Fruit fly (Drosophila melanogaster) whole organism, embryonic: Measurements from ENCODE around the gene cnc.

Experiments
- Bgb ChIP-seq: fragments of 200-800 bp; sonication (Bioruptor generic); IDR thresholded peaks from 2 replicates; pipeline ENCODE4 v1.3.6; 2022; ENCODE audit warnings: missing biosample characterization, missing genetic modification characterization; ENCODE audit not compliant: partially characterized antibody
- CG10147 ChIP-seq: fragments of 200-800 bp; sonication (Bioruptor generic); optimal IDR thresholded peaks from 2 replicates; lab custom pipeline; 2019; ENCODE audit warnings: missing biosample characterization, mild to moderate bottlenecking, missing genetic modification characterization, moderate library complexity
- CG10321 ChIP-seq: fragments of 200-800 bp; sonication (Bioruptor generic); IDR thresholded peaks from 2 replicates; pipeline ENCODE4 v1.3.6; 2022; ENCODE audit warnings: missing biosample characterization, missing genetic modification characterization
- CG12744 ChIP-seq: fragments of 200-800 bp; sonication (Bioruptor generic); optimal IDR thresholded peaks from 2 replicates; lab custom pipeline; 2016; ENCODE audit warnings: missing biosample characterization, missing genetic modification characterization
- CG13296 ChIP-seq: fragments of 200-800 bp; sonication (Bioruptor generic); optimal IDR thresholded peaks from 3 replicates; lab custom pipeline; 2018; ENCODE audit warnings: missing biosample characterization, mild to moderate bottlenecking, missing genetic modification characterization
- CG14014 ChIP-seq: fragments of 200-800 bp; sonication (Bioruptor generic); IDR thresholded peaks from 2 replicates; pipeline ENCODE4 v1.3.6; 2022; ENCODE audit warnings: missing biosample characterization, missing genetic modification characterization
- CG14441 ChIP-seq: fragments of 200-800 bp; sonication (Bioruptor generic); IDR thresholded peaks from 2 replicates; pipeline ENCODE4 v1.3.6; 2022; ENCODE audit warnings: missing biosample characterization, missing genetic modification characterization
- CG14860 ChIP-seq: fragments of 200-800 bp; sonication (Bioruptor generic); IDR thresholded peaks from 3 replicates; pipeline ENCODE4 v1.3.6; 2022; ENCODE audit warnings: missing biosample characterization, missing genetic modification characterization; ENCODE audit not compliant: partially characterized antibody
- CG15011 ChIP-seq: fragments of 200-800 bp; sonication (Bioruptor generic); optimal IDR thresholded peaks from 3 replicates; lab custom pipeline; 2018; ENCODE audit warnings: missing biosample characterization, mild to moderate bottlenecking, missing genetic modification characterization
- CG15514 ChIP-seq: fragments of 200-800 bp; sonication (Bioruptor generic); optimal IDR thresholded peaks from 3 replicates; lab custom pipeline; 2017; ENCODE audit warnings: missing biosample characterization, missing genetic modification characterization, mild to moderate bottlenecking, moderate library complexity, missing genetic modification reagents
- CG18619 ChIP-seq: fragments of 200-800 bp; sonication (Bioruptor generic); optimal IDR thresholded peaks from 3 replicates; lab custom pipeline; 2017; ENCODE audit warnings: missing biosample characterization, mild to moderate bottlenecking, missing genetic modification characterization
- CG2202 ChIP-seq: fragments of 200-800 bp; sonication (Bioruptor generic); optimal IDR thresholded peaks from 2 replicates; lab custom pipeline; 2018; ENCODE audit warnings: missing biosample characterization, mild to moderate bottlenecking, missing genetic modification characterization
- CG30431 ChIP-seq: fragments of 200-800 bp; sonication (Bioruptor generic); optimal IDR thresholded peaks from 2 replicates; lab custom pipeline; 2017; ENCODE audit warnings: missing biosample characterization, missing genetic modification characterization
- CG32772 ChIP-seq: fragments of 200-800 bp; sonication (Bioruptor generic); IDR thresholded peaks from 2 replicates; pipeline ENCODE4 v1.3.6; 2022; ENCODE audit warnings: missing biosample characterization, missing genetic modification characterization
- CG3281 ChIP-seq: fragments of 200-800 bp; sonication (Bioruptor generic); optimal IDR thresholded peaks from 3 replicates; lab custom pipeline; 2017; ENCODE audit warnings: missing biosample characterization, mild to moderate bottlenecking, missing genetic modification characterization
- CG34422 ChIP-seq: fragments of 200-800 bp; sonication (Bioruptor generic); IDR thresholded peaks from 3 replicates; pipeline ENCODE4 v1.3.6; 2022; ENCODE audit warnings: missing biosample characterization, missing genetic modification characterization
- CG4282 ChIP-seq: fragments of 200-800 bp; sonication (Bioruptor generic); optimal IDR thresholded peaks from 2 replicates; lab custom pipeline; 2016; ENCODE audit warnings: missing biosample characterization, missing genetic modification characterization
- CG43689 ChIP-seq: fragments of 200-800 bp; sonication (Bioruptor generic); IDR thresholded peaks from 2 replicates; pipeline ENCODE4 v1.3.6; 2022; ENCODE audit warnings: missing biosample characterization, missing genetic modification characterization
- CG5180 ChIP-seq: fragments of 200-800 bp; sonication (Bioruptor generic); optimal IDR thresholded peaks from 3 replicates; lab custom pipeline; 2017; ENCODE audit warnings: missing biosample characterization, missing genetic modification characterization, mild to moderate bottlenecking, moderate library complexity, missing genetic modification reagents
- CG5245 ChIP-seq: fragments of 200-800 bp; sonication (Bioruptor generic); optimal IDR thresholded peaks from 3 replicates; lab custom pipeline; 2016; ENCODE audit warnings: missing biosample characterization, missing genetic modification characterization
- CG6813 ChIP-seq: fragments of 200-800 bp; sonication (Bioruptor generic); optimal IDR thresholded peaks from 2 replicates; lab custom pipeline; 2017; ENCODE audit warnings: missing biosample characterization, missing genetic modification characterization, mild to moderate bottlenecking, moderate library complexity, missing genetic modification reagents
- CG9817 ChIP-seq: fragments of 200-800 bp; sonication (Bioruptor generic); optimal IDR thresholded peaks from 2 replicates; lab custom pipeline; 2018; ENCODE audit warnings: missing biosample characterization, mild to moderate bottlenecking, missing genetic modification characterization, moderate library complexity
- Dek ChIP-seq: fragments of 200-800 bp; sonication (Bioruptor generic); optimal IDR thresholded peaks from 3 replicates; lab custom pipeline; 2019; ENCODE audit warnings: missing biosample characterization, mild to moderate bottlenecking, missing genetic modification characterization, moderate library complexity
- Fer1 ChIP-seq: fragments of 200-800 bp; sonication (Bioruptor generic); optimal IDR thresholded peaks from 2 replicates; lab custom pipeline; 2017; ENCODE audit warnings: missing biosample characterization, mild to moderate bottlenecking, missing genetic modification characterization
- Hr78 ChIP-seq, 2 experiments: fragments of 200-800 bp in 1 of 2; fragments of >200 bp in 1 of 2; sonication (Bioruptor generic) in 1 of 2; optimal IDR thresholded peaks; 2 replicates each; lab custom pipeline; 2017 to 2019; ENCODE audit warnings: missing biosample characterization in 2 of 2, missing genetic modification characterization in 2 of 2, mild to moderate bottlenecking in 1 of 2, moderate library complexity in 1 of 2
- Myb ChIP-seq: fragments of 200-800 bp; sonication (Bioruptor generic); optimal IDR thresholded peaks from 2 replicates; lab custom pipeline; 2016; ENCODE audit warnings: missing biosample characterization, missing genetic modification characterization
- Poxn ChIP-seq: fragments of 200-800 bp; sonication (Bioruptor generic); IDR thresholded peaks from 2 replicates; pipeline ENCODE4 v1.3.6; 2022; ENCODE audit warnings: missing biosample characterization, missing genetic modification characterization
- abd-A ChIP-seq: fragments of 200-800 bp; sonication (Bioruptor generic); optimal IDR thresholded peaks from 3 replicates; lab custom pipeline; 2019; ENCODE audit warnings: missing biosample characterization, mild to moderate bottlenecking, missing genetic modification characterization, moderate library complexity
- ase ChIP-seq: fragments of 200-800 bp; sonication (Bioruptor generic); IDR thresholded peaks from 3 replicates; pipeline ENCODE4 v1.3.6; 2022; ENCODE audit warnings: missing biosample characterization, missing genetic modification characterization
- ash1 ChIP-seq: fragments of 200-800 bp; sonication (Bioruptor generic); optimal IDR thresholded peaks from 2 replicates; lab custom pipeline; 2018; ENCODE audit warnings: missing biosample characterization, mild to moderate bottlenecking, missing genetic modification characterization
- az2 ChIP-seq: fragments of 200-800 bp; sonication (Bioruptor generic); optimal IDR thresholded peaks from 3 replicates; lab custom pipeline; 2016; ENCODE audit warnings: missing biosample characterization, missing genetic modification characterization
- cad ChIP-seq: fragments of >200 bp; optimal IDR thresholded peaks from 2 replicates; lab custom pipeline; 2017; ENCODE audit warnings: missing biosample characterization, missing genetic modification characterization
- cas ChIP-seq: fragments of 200-800 bp; sonication (Bioruptor generic); IDR thresholded peaks from 2 replicates; pipeline ENCODE4 v1.3.6; 2022; ENCODE audit warnings: missing biosample characterization, missing genetic modification characterization
- caup ChIP-seq: fragments of 200-800 bp; sonication (Bioruptor generic); optimal IDR thresholded peaks from 3 replicates; lab custom pipeline; 2017; ENCODE audit warnings: missing biosample characterization, mild to moderate bottlenecking, missing genetic modification characterization, moderate library complexity; ENCODE audit not compliant: severe bottlenecking
- croc ChIP-seq: fragments of 200-800 bp; sonication (Bioruptor generic); conservative IDR thresholded peaks from 3 replicates; pipeline ENCODE4 v1.3.6; 2022; ENCODE audit warnings: missing biosample characterization, missing genetic modification characterization
- cwo ChIP-seq: fragments of 200-800 bp; sonication (Bioruptor generic); optimal IDR thresholded peaks from 3 replicates; lab custom pipeline; 2017; ENCODE audit warnings: missing biosample characterization, missing genetic modification characterization, mild to moderate bottlenecking, moderate library complexity, missing genetic modification reagents
- dm ChIP-seq: fragments of 200-800 bp; sonication (Bioruptor generic); optimal IDR thresholded peaks from 3 replicates; lab custom pipeline; 2016; ENCODE audit warnings: missing biosample characterization, missing genetic modification characterization
- dpn ChIP-seq, 2 experiments: fragments of 200-800 bp; sonication (Bioruptor generic); optimal IDR thresholded peaks; 3 replicates each; lab custom pipeline; 2016; ENCODE audit warnings: missing biosample characterization in 2 of 2, missing genetic modification characterization in 2 of 2
- gem ChIP-seq: fragments of 200-800 bp; sonication (Bioruptor generic); optimal IDR thresholded peaks from 2 replicates; lab custom pipeline; 2019; ENCODE audit warnings: missing biosample characterization, mild to moderate bottlenecking, missing genetic modification characterization, moderate library complexity
- gsb ChIP-seq: fragments of 200-800 bp; sonication (Bioruptor generic); IDR thresholded peaks from 2 replicates; pipeline ENCODE4 v1.3.6; 2022; ENCODE audit warnings: missing biosample characterization, missing genetic modification characterization
- hbn ChIP-seq: fragments of 200-800 bp; sonication (Bioruptor generic); IDR thresholded peaks from 2 replicates; pipeline ENCODE4 v1.3.6; 2022; ENCODE audit warnings: missing biosample characterization, missing genetic modification characterization; ENCODE audit not compliant: partially characterized antibody
- hth ChIP-seq: fragments of >200 bp; optimal IDR thresholded peaks from 2 replicates; lab custom pipeline; 2017; ENCODE audit warnings: inconsistent platforms
- lab ChIP-seq: fragments of 200-800 bp; sonication (Bioruptor generic); optimal IDR thresholded peaks from 3 replicates; lab custom pipeline; 2017; ENCODE audit warnings: missing biosample characterization, missing genetic modification characterization, mild to moderate bottlenecking, moderate library complexity, missing genetic modification reagents
- mirr ChIP-seq: fragments of 200-800 bp; sonication (Bioruptor generic); optimal IDR thresholded peaks from 3 replicates; lab custom pipeline; 2018; ENCODE audit warnings: missing biosample characterization, mild to moderate bottlenecking, missing genetic modification characterization
- salm ChIP-seq: fragments of 200-800 bp; sonication (Bioruptor generic); optimal IDR thresholded peaks from 2 replicates; lab custom pipeline; 2018; ENCODE audit warnings: missing biosample characterization, mild to moderate bottlenecking, missing genetic modification characterization
- sd ChIP-seq: fragments of 200-800 bp; sonication (Bioruptor generic); optimal IDR thresholded peaks from 3 replicates; lab custom pipeline; 2018; ENCODE audit warnings: missing biosample characterization, mild to moderate bottlenecking, missing genetic modification characterization, moderate library complexity
- sens ChIP-seq: fragments of 200-800 bp; sonication (Bioruptor generic); peaks from one replicate; lab custom pipeline; 2016; ENCODE audit warnings: missing biosample characterization, missing genetic modification characterization
- sug ChIP-seq: fragments of 200-800 bp; optimal IDR thresholded peaks from 2 replicates; lab custom pipeline; 2019; ENCODE audit warnings: missing biosample characterization, mild to moderate bottlenecking, missing genetic modification characterization, moderate library complexity
- tup ChIP-seq: fragments of 200-800 bp; sonication (Bioruptor generic); optimal IDR thresholded peaks from 2 replicates; lab custom pipeline; 2016; ENCODE audit warnings: missing biosample characterization, mild to moderate bottlenecking, missing genetic modification characterization, moderate library complexity
- zen ChIP-seq: fragments of 200-800 bp; sonication (Bioruptor generic); optimal IDR thresholded peaks from 3 replicates; lab custom pipeline; 2018; ENCODE audit warnings: missing biosample characterization, mild to moderate bottlenecking, missing genetic modification characterization, moderate library complexity

The cnc gene

dm6 chr3R:23178052-23178591, 48.4 kb downstream of the cnc start (continued):
- TF ChIP-seq cwo: peak; percentile 37
- peak; percentile 12 for TF ChIP-seq gem (tag; lab: Kevin White, UChicago)
- no peak for TF ChIP-seq CG13296 (GFP tag; lab: Kevin White, UChicago)
- TF ChIP-seq dm (GFP tag; lab: Kevin White, UChicago): no peak
- TF ChIP-seq CG43689 (GFP tag; lab: Robert Waterston, UW): no peak
- TF ChIP-seq CG6813 (GFP tag; lab: Kevin White, UChicago): peak; percentile 15
- no peak for TF ChIP-seq CG9817
- TF ChIP-seq ash1 (GFP tag; lab: Kevin White, UChicago): no peak
- TF ChIP-seq sens (GFP tag; lab: Kevin White, UChicago): peak; percentile 42
- no peak for TF ChIP-seq salm (tag; lab: Kevin White, UChicago)
- no peak for TF ChIP-seq Myb
- no peak for TF ChIP-seq cas (GFP tag; lab: Robert Waterston, UW)
- peak; percentile 46 for TF ChIP-seq Fer1 (GFP tag; lab: Kevin White, UChicago)
- TF ChIP-seq dpn (GFP tag; optimal IDR thresholded peaks at IDR 0.05; lab: Kevin White, UChicago): no peak
- no peak for TF ChIP-seq ase
- TF ChIP-seq CG30431 (GFP tag; lab: Kevin White, UChicago): no peak
- no peak for TF ChIP-seq az2 (GFP tag; lab: Kevin White, UChicago)
- no peak for TF ChIP-seq sug (tag; lab: Kevin White, UChicago)
- TF ChIP-seq zen (tag; lab: Kevin White, UChicago): no peak
- TF ChIP-seq CG10147 (GFP tag; lab: Kevin White, UChicago): no peak
- peak; percentile 11 for TF ChIP-seq CG15011
- peak; percentile 51 for TF ChIP-seq CG15514
- TF ChIP-seq tup: no peak
- no peak for TF ChIP-seq Bgb
- TF ChIP-seq Poxn (GFP tag; lab: Robert Waterston, UW): no peak
- TF ChIP-seq CG14014: no peak
- TF ChIP-seq Dek (tag; lab: Kevin White, UChicago): no peak
- no peak for TF ChIP-seq abd-A (tag; lab: Kevin White, UChicago)
- TF ChIP-seq CG4282 (GFP tag; lab: Kevin White, UChicago): no peak
- 0 out of 2 replicates have a peak, but pooled peaks have one; percentile 20 for TF ChIP-seq gsb (GFP tag; lab: Robert Waterston, UW)
- no peak for TF ChIP-seq hbn (GFP tag; lab: Robert Waterston, UW)
- TF ChIP-seq CG5180 (GFP tag; lab: Kevin White, UChicago): no peak
- TF ChIP-seq CG12744: no peak
- TF ChIP-seq CG10321 (GFP tag; lab: Robert Waterston, UW): no peak
- TF ChIP-seq CG3281: peak; percentile 14
- TF ChIP-seq hth (lab: Kevin White, UChicago): no peak
- TF ChIP-seq sd (tag; lab: Kevin White, UChicago): peak; percentile 28
- no peak for TF ChIP-seq croc (GFP tag; lab: Robert Waterston, UW)
- no peak for TF ChIP-seq CG5245 (GFP tag; lab: Kevin White, UChicago)
- peak; percentile 71 for TF ChIP-seq lab (GFP tag; lab: Kevin White, UChicago)
- TF ChIP-seq CG18619: no peak
- no peak for TF ChIP-seq CG32772
- no peak for TF ChIP-seq cad
- TF ChIP-seq CG14441 (GFP tag; lab: Robert Waterston, UW): no peak
- TF ChIP-seq mirr (GFP tag; lab: Kevin White, UChicago): peak; percentile 48
- TF ChIP-seq CG34422 (GFP tag; lab: Robert Waterston, UW): 0 out of 3 replicates have a peak, but pooled peaks have one; percentile 27
- no peak for TF ChIP-seq CG14860 (GFP tag; lab: Robert Waterston, UW)
- TF ChIP-seq CG2202 (tag; lab: Kevin White, UChicago): no peak
- no peak for TF ChIP-seq Hr78 (GFP tag; optimal IDR thresholded peaks at IDR 0.05; lab: Kevin White, UChicago)
- TF ChIP-seq caup (GFP tag; lab: Kevin White, UChicago): peak; percentile 49
